Fruit fly (Drosophila melanogaster) whole organism, wandering third instar larva: ENCODE measurements around the gene CG32638.

Experiments used
- CG32264 ChIP-seq: fragments of 200-800 bp; sonication (Bioruptor generic); optimal IDR thresholded peaks from 2 replicates; lab custom pipeline; 2016; ENCODE audit warnings: missing biosample characterization, missing genetic modification characterization
- Dfd ChIP-seq: fragments of >200 bp; optimal IDR thresholded peaks from 2 replicates; lab custom pipeline; 2017; ENCODE audit warnings: missing biosample characterization, missing genetic modification characterization
- Hnf4 ChIP-seq: fragments of 200-800 bp; sonication (Bioruptor generic); optimal IDR thresholded peaks from 2 replicates; lab custom pipeline; 2016; ENCODE audit warnings: missing biosample characterization, mild to moderate bottlenecking, missing genetic modification characterization
- Hr78 ChIP-seq: fragments of >200 bp; optimal IDR thresholded peaks from 2 replicates; lab custom pipeline; 2017; ENCODE audit warnings: missing biosample characterization, missing genetic modification characterization
- Mio ChIP-seq: sonication (Bioruptor generic); optimal IDR thresholded peaks from 2 replicates; lab custom pipeline; 2016; ENCODE audit warnings: missing biosample characterization, missing genetic modification characterization
- Rel ChIP-seq, 2 experiments: fragments of 200-800 bp; sonication (Bioruptor generic) in 1 of 2; optimal IDR thresholded peaks; 2 replicates in 1 of 2; 3 replicates in 1 of 2; lab custom pipeline; 2016 to 2019; ENCODE audit warnings: mild to moderate bottlenecking in 2 of 2, missing biosample characterization in 2 of 2, missing genetic modification characterization in 2 of 2, moderate library complexity in 1 of 2
- h ChIP-seq: fragments of 200-800 bp; sonication (Bioruptor generic); optimal IDR thresholded peaks from 3 replicates; lab custom pipeline; 2016; ENCODE audit warnings: missing biosample characterization, mild to moderate bottlenecking, missing genetic modification characterization
- lola ChIP-seq: fragments of >200 bp; optimal IDR thresholded peaks from 2 replicates; lab custom pipeline; 2017; ENCODE audit warnings: missing biosample characterization, missing genetic modification characterization
- pan ChIP-seq: fragments of >200 bp; optimal IDR thresholded peaks from 2 replicates; lab custom pipeline; 2017

dm6 chrX:13088025-13088805 is 40.4 kb downstream of the CG32638 start:
- TF ChIP-seq pan (lab: Kevin White, UChicago) = no peak
- TF ChIP-seq Rel (GFP tag; optimal IDR thresholded peaks at IDR 0.05; lab: Kevin White, UChicago) = no peak
- TF ChIP-seq Rel (tag; optimal IDR thresholded peaks at IDR 0.05; lab: Kevin White, UChicago) = no peak
- TF ChIP-seq Hr78 (GFP tag; lab: Kevin White, UChicago) = no peak
- no peak for TF ChIP-seq Mio
- no peak for TF ChIP-seq Dfd (GFP tag; lab: Kevin White, UChicago)
- TF ChIP-seq CG32264 (GFP tag; lab: Kevin White, UChicago) = no peak
- no peak for TF ChIP-seq lola (GFP tag; lab: Kevin White, UChicago)
- no peak for TF ChIP-seq Hnf4 (GFP tag; lab: Kevin White, UChicago)
- no peak for TF ChIP-seq h
